Worm (Caenorhabditis elegans) whole organism, L4 larva: Measurements from ENCODE around the gene C24B5.4.

ENCODE experiments used
- F37D6.2 ChIP-seq: sonication (generic microtip); optimal IDR thresholded peaks from 2 replicates; lab custom pipeline; 2016; ENCODE audit warnings: mild to moderate bottlenecking, missing genetic modification characterization, missing compliant biosample characterization
- T20F7.1 ChIP-seq: fragments of 200-800 bp; sonication (Bioruptor generic); optimal IDR thresholded peaks from 2 replicates; lab custom pipeline; 2018; ENCODE audit warnings: mild to moderate bottlenecking, missing genetic modification characterization, missing compliant biosample characterization
- Y105C5A.15 ChIP-seq: fragments of 200-800 bp; sonication (Bioruptor generic); IDR thresholded peaks from 2 replicates; pipeline ENCODE4 v1.3.6; 2022; ENCODE audit warnings: missing genetic modification characterization, missing compliant biosample characterization
- Y75B8A.6 ChIP-seq: fragments of 200-800 bp; sonication (Bioruptor generic); IDR thresholded peaks from 2 replicates; pipeline ENCODE4 v1.3.6; 2022; ENCODE audit warnings: missing genetic modification reagents, missing genetic modification characterization, missing compliant biosample characterization
- ZK546.5 ChIP-seq, 2 experiments: sonication (generic microtip); optimal IDR thresholded peaks; 2 replicates each; lab custom pipeline; 2017; ENCODE audit warnings: missing biosample characterization in 2 of 2, missing genetic modification characterization in 2 of 2
- aha-1 ChIP-seq: fragments of 150-350 bp; peaks from one replicate; lab custom pipeline; 2014; ENCODE audit warnings: missing biosample characterization, missing genetic modification characterization
- ama-1 ChIP-seq: fragments of 150-350 bp; optimal IDR thresholded peaks from 2 replicates; lab custom pipeline; 2014; ENCODE audit warnings: inconsistent platforms, mixed read lengths
- attf-4 ChIP-seq: sonication (generic microtip); optimal IDR thresholded peaks from 3 replicates; lab custom pipeline; 2017; ENCODE audit warnings: missing biosample characterization, missing genetic modification characterization
- ctbp-1 ChIP-seq: fragments of 200-800 bp; sonication (Bioruptor generic); IDR thresholded peaks from 2 replicates; pipeline ENCODE4 v1.3.6; 2022; ENCODE audit warnings: missing genetic modification reagents, missing genetic modification characterization, missing compliant biosample characterization
- daf-16 ChIP-seq, 3 experiments: sonication (generic microtip); optimal IDR thresholded peaks; 2 replicates each; lab custom pipeline; 2016 to 2017; ENCODE audit warnings: missing genetic modification characterization in 3 of 3, missing genetic modification reagents in 3 of 3, mild to moderate bottlenecking in 2 of 3, missing compliant biosample characterization in 2 of 3, missing biosample characterization in 1 of 3, moderate library complexity in 1 of 3
- dmd-6 ChIP-seq: fragments of 200-800 bp; sonication (Bioruptor generic); IDR thresholded peaks from 2 replicates; pipeline ENCODE4 v1.3.6; 2022; ENCODE audit warnings: missing genetic modification reagents, missing genetic modification characterization, missing compliant biosample characterization
- dpl-1 ChIP-seq: fragments of 150-350 bp; optimal IDR thresholded peaks from 2 replicates; lab custom pipeline; 2014; ENCODE audit warnings: missing biosample characterization, missing genetic modification reagents, missing genetic modification characterization
- duxl-1 ChIP-seq: sonication (generic microtip); optimal IDR thresholded peaks from 2 replicates; lab custom pipeline; 2016; ENCODE audit warnings: mild to moderate bottlenecking, missing genetic modification characterization, moderate library complexity, missing compliant biosample characterization; ENCODE audit not compliant: poor library complexity
- dve-1 ChIP-seq: sonication (generic microtip); optimal IDR thresholded peaks from 2 replicates; lab custom pipeline; 2017; ENCODE audit warnings: antibody characterized with exemption, mild to moderate bottlenecking, missing genetic modification characterization, missing compliant biosample characterization; ENCODE audit not compliant: insufficient read depth
- egl-27 ChIP-seq: sonication (generic microtip); optimal IDR thresholded peaks from 3 replicates; lab custom pipeline; 2017; ENCODE audit warnings: missing biosample characterization, missing genetic modification reagents, missing genetic modification characterization
- fkh-10 ChIP-seq: fragments of 150-350 bp; optimal IDR thresholded peaks from 2 replicates; lab custom pipeline; 2014; ENCODE audit warnings: missing biosample characterization, missing genetic modification reagents, missing genetic modification characterization
- hlh-11 ChIP-seq: fragments of 200-800 bp; sonication (Bioruptor generic); optimal IDR thresholded peaks from 2 replicates; lab custom pipeline; 2018; ENCODE audit warnings: mild to moderate bottlenecking, missing genetic modification characterization, missing compliant biosample characterization
- hlh-30 ChIP-seq: sonication (generic microtip); optimal IDR thresholded peaks from 2 replicates; lab custom pipeline; 2017; ENCODE audit warnings: antibody characterized with exemption, mild to moderate bottlenecking, missing genetic modification characterization, missing compliant biosample characterization; ENCODE audit not compliant: insufficient read depth
- hmg-1.1 ChIP-seq: fragments of 200-800 bp; sonication (Bioruptor generic); IDR thresholded peaks from 2 replicates; pipeline ENCODE4 v1.3.6; 2022; ENCODE audit warnings: missing genetic modification reagents, missing genetic modification characterization, missing compliant biosample characterization
- lin-39 ChIP-seq: fragments of 150-350 bp; optimal IDR thresholded peaks from 2 replicates; lab custom pipeline; 2014; ENCODE audit warnings: missing biosample characterization, missing genetic modification reagents, missing genetic modification characterization
- lsy-2 ChIP-seq, 2 experiments: fragments of 150-350 bp in 1 of 2; sonication (generic microtip) in 1 of 2; optimal IDR thresholded peaks; 2 replicates each; lab custom pipeline; 2014 to 2017; ENCODE audit warnings: missing biosample characterization in 2 of 2, missing genetic modification characterization in 2 of 2
- mep-1 ChIP-seq: fragments of 150-350 bp; sonication (generic microtip); optimal IDR thresholded peaks from 3 replicates; lab custom pipeline; 2014; ENCODE audit warnings: missing biosample characterization, missing genetic modification characterization
- mes-2 ChIP-seq: sonication (generic microtip); optimal IDR thresholded peaks from 2 replicates; lab custom pipeline; 2016; ENCODE audit warnings: missing genotype, mild to moderate bottlenecking, missing genetic modification characterization, missing compliant biosample characterization; ENCODE audit not compliant: poor library complexity, severe bottlenecking
- nhr-11 ChIP-seq: fragments of 150-350 bp; optimal IDR thresholded peaks from 2 replicates; lab custom pipeline; 2014; ENCODE audit warnings: missing biosample characterization, missing genetic modification characterization
- nhr-237 ChIP-seq: sonication (generic microtip); optimal IDR thresholded peaks from 2 replicates; lab custom pipeline; 2017; ENCODE audit warnings: missing biosample characterization, missing genetic modification characterization
- nhr-28 ChIP-seq: fragments of 150-350 bp; optimal IDR thresholded peaks from 2 replicates; lab custom pipeline; 2014; ENCODE audit warnings: missing biosample characterization, missing genetic modification characterization
- nhr-48 ChIP-seq: sonication (generic microtip); optimal IDR thresholded peaks from 2 replicates; lab custom pipeline; 2016; ENCODE audit warnings: mild to moderate bottlenecking, missing genetic modification characterization, missing compliant biosample characterization
- nhr-6 ChIP-seq: fragments of 150-350 bp; optimal IDR thresholded peaks from 2 replicates; lab custom pipeline; 2014; ENCODE audit warnings: missing biosample characterization, missing genetic modification characterization
- nhr-77 ChIP-seq: fragments of 150-350 bp; optimal IDR thresholded peaks from 2 replicates; lab custom pipeline; 2014; ENCODE audit warnings: missing biosample characterization, missing genetic modification characterization
- pqm-1 ChIP-seq: sonication (generic microtip); optimal IDR thresholded peaks from 2 replicates; lab custom pipeline; 2017; ENCODE audit warnings: missing biosample characterization, missing genetic modification characterization
- rbr-2 ChIP-seq: sonication (generic microtip); optimal IDR thresholded peaks from 2 replicates; lab custom pipeline; 2016; ENCODE audit warnings: missing genotype, missing genetic modification characterization, missing compliant biosample characterization
- set-16 ChIP-seq: fragments of 200-800 bp; sonication (Bioruptor generic); IDR thresholded peaks from 2 replicates; pipeline ENCODE4 v1.3.6; 2022; ENCODE audit warnings: missing genetic modification reagents, missing genetic modification characterization, missing compliant biosample characterization
- unc-62 ChIP-seq, 3 experiments: fragments of 150-350 bp in 1 of 3; sonication (generic microtip); optimal IDR thresholded peaks in 2 of 3; peaks in 1 of 3; 1 replicate in 1 of 3; 2 replicates in 2 of 3; lab custom pipeline; 2014 to 2017; ENCODE audit warnings: missing biosample characterization in 3 of 3, missing genetic modification characterization in 3 of 3, missing genetic modification reagents in 3 of 3, missing genotype in 1 of 3
- ztf-11 ChIP-seq: fragments of 150-350 bp; optimal IDR thresholded peaks from 2 replicates; lab custom pipeline; 2014; ENCODE audit warnings: missing biosample characterization, missing genetic modification characterization

The C24B5.4 gene

DNA sequence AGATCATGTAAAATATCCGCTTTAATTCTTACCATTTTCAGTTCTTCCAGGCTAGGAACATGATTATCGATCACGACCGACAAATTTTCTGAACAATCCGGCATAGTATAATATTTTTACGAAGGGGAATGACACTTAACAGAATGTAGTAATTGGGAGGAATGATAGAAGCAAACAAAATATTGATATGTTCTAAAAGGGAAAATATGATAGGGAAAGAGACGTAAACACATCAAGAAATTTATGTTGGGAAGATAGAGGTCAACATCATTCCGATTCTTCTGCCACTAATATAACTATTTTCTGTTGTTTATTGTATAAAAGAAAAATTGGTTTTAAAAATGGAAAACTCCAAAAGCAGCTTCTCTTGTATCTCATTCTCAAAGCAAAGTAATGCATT lies at the start of gene C24B5.4:
C24B5.4 (minus strand) TSS at position 206 of the 400 bp plus-strand sequence.
- TF ChIP-seq pqm-1 (tag; lab: Kevin White, UChicago) (peak; percentile 22), daf-16 (GFP tag; optimal IDR thresholded peaks at IDR 0.05; lab: Kevin White, UChicago) (no peak), daf-16 (tag; optimal IDR thresholded peaks at IDR 0.05; lab: Kevin White, UChicago) (peak; percentile 95), set-16 (no peak), nhr-28 (tag; lab: Kevin White, UChicago) (peak; percentile 50)

- TF ChIP-seq Y105C5A.15 (GFP tag; lab: Robert Waterston, UW) (no peak), unc-62 (GFP tag; optimal IDR thresholded peaks at IDR 0.05 in 1 of 2; lab: Kevin White, UChicago) (peak in 1 of 2 experiments; percentile 30), unc-62 (tag; optimal IDR thresholded peaks at IDR 0.05; lab: Kevin White, UChicago) (no peak), nhr-237 (tag; lab: Kevin White, UChicago) (no peak)
Observed at ce11 chrV:9246260-9246659, 49.1 kb upstream of the C24B5.4 start, which contains the start of gene aat-2. Gene aat-2, minus strand, starts transcription at chrV:9246360.

- TF ChIP-seq dve-1 (tag; lab: Kevin White, UChicago) (peak; percentile 76), mes-2 (tag; lab: Kevin White, UChicago) (peak; percentile 81), F37D6.2 (tag; lab: Kevin White, UChicago) (peak; percentile 55), ZK546.5 (tag; optimal IDR thresholded peaks at IDR 0.05; lab: Kevin White, UChicago) (no peak), Y75B8A.6 (no peak), nhr-6 (tag; lab: Kevin White, UChicago) (peak; percentile 6), fkh-10 (GFP tag; lab: Kevin White, UChicago) (peak; percentile 96), nhr-77 (peak; percentile 23), T20F7.1 (GFP tag; lab: Kevin White, UChicago) (peak; percentile 70), hlh-30 (peak; percentile 55), ztf-11 (tag; lab: Kevin White, UChicago) (no peak), dpl-1 (GFP tag; lab: Kevin White, UChicago) (peak; percentile 80), daf-16 (GFP tag; optimal IDR thresholded peaks at IDR 0.05; lab: Kevin White, UChicago) (no peak), daf-16 (tag; optimal IDR thresholded peaks at IDR 0.05; lab: Kevin White, UChicago) (peak; percentile 1), mep-1 (tag; lab: Kevin White, UChicago) (peak; percentile 85), pqm-1 (tag; lab: Kevin White, UChicago) (peak; percentile 66), nhr-11 (tag; lab: Kevin White, UChicago) (peak; percentile 40), lin-39 (tag; lab: Kevin White, UChicago) (no peak), hmg-1.1 (GFP tag; lab: Robert Waterston, UW) (peak; percentile 45; the same call in 1 of the 2 replicates), attf-4 (tag; lab: Kevin White, UChicago) (no peak), nhr-28 (tag; lab: Kevin White, UChicago) (peak; percentile 56), ama-1 (lab: Kevin White, UChicago) (no peak), hlh-11 (tag; lab: Kevin White, UChicago) (peak; percentile 78), unc-62 (GFP tag; optimal IDR thresholded peaks at IDR 0.05 in 1 of 2; lab: Kevin White, UChicago) (peak in 1 of 2 experiments; percentile 93), unc-62 (tag; optimal IDR thresholded peaks at IDR 0.05; lab: Kevin White, UChicago) (no peak), dmd-6 (GFP tag; lab: Robert Waterston, UW) (peak; percentile 49), aha-1 (tag; lab: Kevin White, UChicago) (peak; percentile 69), rbr-2 (tag; lab: Kevin White, UChicago) (peak; percentile 77), nhr-48 (tag; lab: Kevin White, UChicago) (peak; percentile 52), duxl-1 (tag; lab: Kevin White, UChicago) (peak; percentile 15), ctbp-1 (GFP tag; lab: Robert Waterston, UW) (0 out of 2 replicates have a peak, but pooled peaks have one; percentile 50), egl-27 (tag; lab: Kevin White, UChicago) (no peak), lsy-2 (tag; optimal IDR thresholded peaks at IDR 0.05; lab: Kevin White, UChicago) (peak; percentile 51 to 87)
Observed at ce11 chrV:9243171-9243996, 46.3 kb upstream of the C24B5.4 start, which contains the start of gene glo-4. Gene glo-4, minus strand, starts transcription at chrV:9243221.
